Worm (Caenorhabditis elegans) whole organism, young adult: Measurements from ENCODE around the gene ilys-1.
A peak's percentile ranks its signal among the peaks of the same experiment; 100 is the strongest.

ENCODE experiments used
- B0035.1 ChIP-seq: sonication (generic microtip); optimal IDR thresholded peaks from 2 replicates; lab custom pipeline; 2016; ENCODE audit warnings: missing genetic modification characterization, mild to moderate bottlenecking, missing compliant biosample characterization, missing genotype, missing genetic modification reagents
- F10E7.11 ChIP-seq: sonication (generic microtip); optimal IDR thresholded peaks from 2 replicates; lab custom pipeline; 2017; ENCODE audit warnings: mild to moderate bottlenecking, missing genetic modification characterization, moderate library complexity, missing compliant biosample characterization
- T26A5.8 ChIP-seq: sonication (generic microtip); optimal IDR thresholded peaks from 2 replicates; lab custom pipeline; 2016; ENCODE audit warnings: missing genetic modification characterization, missing compliant biosample characterization
- Y53F4B.3 ChIP-seq: fragments of 200-800 bp; sonication (Bioruptor generic); IDR thresholded peaks from 2 replicates; pipeline ENCODE4 v1.3.6; 2022; ENCODE audit warnings: missing genetic modification reagents, missing genetic modification characterization, missing compliant biosample characterization
- ZK185.1 ChIP-seq: sonication (generic microtip); optimal IDR thresholded peaks from 2 replicates; lab custom pipeline; 2016; ENCODE audit warnings: mild to moderate bottlenecking, missing genetic modification characterization, missing compliant biosample characterization; ENCODE audit not compliant: poor library complexity, severe bottlenecking
- akir-1 ChIP-seq: fragments of 200-800 bp; sonication (Bioruptor generic); optimal IDR thresholded peaks from 2 replicates; lab custom pipeline; 2018; ENCODE audit warnings: mild to moderate bottlenecking, missing genetic modification characterization, moderate library complexity, missing compliant biosample characterization
- atf-7 ChIP-seq: sonication (generic microtip); optimal IDR thresholded peaks from 2 replicates; lab custom pipeline; 2017; ENCODE audit warnings: mild to moderate bottlenecking, missing genetic modification characterization, missing compliant biosample characterization
- attf-3 ChIP-seq: fragments of 200-800 bp; sonication (Bioruptor generic); conservative IDR thresholded peaks from 2 replicates; pipeline ENCODE4 v1.3.6; 2022; ENCODE audit warnings: missing genetic modification reagents, missing genetic modification characterization, missing compliant biosample characterization
- ceh-58 ChIP-seq: fragments of 200-800 bp; sonication (Bioruptor generic); IDR thresholded peaks from 2 replicates; pipeline ENCODE4 v1.3.6; 2022; ENCODE audit warnings: missing genetic modification characterization, missing compliant biosample characterization
- ceh-79 ChIP-seq: sonication (generic microtip); optimal IDR thresholded peaks from 2 replicates; lab custom pipeline; 2017; ENCODE audit warnings: mild to moderate bottlenecking, missing genetic modification characterization, missing compliant biosample characterization
- dpff-1 ChIP-seq: sonication (generic microtip); optimal IDR thresholded peaks from 2 replicates; lab custom pipeline; 2017; ENCODE audit warnings: mild to moderate bottlenecking, missing genetic modification characterization, missing compliant biosample characterization
- efl-1 ChIP-seq: fragments of 150-350 bp; optimal IDR thresholded peaks from 2 replicates; lab custom pipeline; 2014; ENCODE audit warnings: missing biosample characterization, missing genetic modification reagents, missing genetic modification characterization
- egl-18 ChIP-seq: fragments of 200-800 bp; sonication (Bioruptor generic); IDR thresholded peaks from 2 replicates; pipeline ENCODE4 v1.3.6; 2022; ENCODE audit warnings: missing genetic modification reagents, missing genetic modification characterization, missing compliant biosample characterization
- egrh-3 ChIP-seq: fragments of 200-800 bp; sonication (Bioruptor generic); IDR thresholded peaks from 2 replicates; pipeline ENCODE4 v1.3.6; 2022; ENCODE audit warnings: missing genetic modification reagents, missing genetic modification characterization, missing compliant biosample characterization
- hrde-1 ChIP-seq: sonication (generic microtip); optimal IDR thresholded peaks from 2 replicates; lab custom pipeline; 2016; ENCODE audit warnings: missing genetic modification characterization, mild to moderate bottlenecking, missing compliant biosample characterization, moderate library complexity, missing genotype, missing genetic modification reagents, borderline replicate concordance
- hsf-1 ChIP-seq: fragments of 200-800 bp; sonication (Bioruptor generic); IDR thresholded peaks from 2 replicates; pipeline ENCODE4 v1.3.6; 2022; ENCODE audit warnings: missing genetic modification reagents, missing genetic modification characterization, missing compliant biosample characterization
- let-607 ChIP-seq, 2 experiments: fragments of 200-800 bp in 1 of 2; sonication (Bioruptor generic) in 1 of 2; sonication (generic microtip) in 1 of 2; optimal IDR thresholded peaks; 2 replicates each; lab custom pipeline; 2016 to 2018; ENCODE audit warnings: mild to moderate bottlenecking in 2 of 2, missing compliant biosample characterization in 2 of 2, missing genetic modification characterization in 2 of 2, moderate library complexity in 2 of 2, missing genotype in 1 of 2
- lin-26 ChIP-seq: fragments of 200-800 bp; sonication (Bioruptor generic); IDR thresholded peaks from 2 replicates; pipeline ENCODE4 v1.3.6; 2022; ENCODE audit warnings: missing genetic modification reagents, missing genetic modification characterization, missing compliant biosample characterization
- lin-35 ChIP-seq, 3 experiments: fragments of 150-350 bp in 2 of 3; sonication (generic microtip) in 1 of 3; optimal IDR thresholded peaks; 2 replicates each; lab custom pipeline; 2014 to 2018; ENCODE audit warnings: missing biosample characterization in 3 of 3, missing genetic modification characterization in 3 of 3, missing genetic modification reagents in 3 of 3
- lin-40 ChIP-seq: sonication (generic microtip); optimal IDR thresholded peaks from 2 replicates; lab custom pipeline; 2016; ENCODE audit warnings: missing genetic modification characterization, mild to moderate bottlenecking, missing compliant biosample characterization, missing genotype, missing genetic modification reagents
- lsl-1 ChIP-seq: fragments of 200-800 bp; sonication (Bioruptor generic); optimal IDR thresholded peaks from 2 replicates; lab custom pipeline; 2018; ENCODE audit warnings: mild to moderate bottlenecking, missing genetic modification characterization, moderate library complexity, missing compliant biosample characterization
- madf-10 ChIP-seq: sonication (generic microtip); optimal IDR thresholded peaks from 2 replicates; lab custom pipeline; 2016; ENCODE audit warnings: mild to moderate bottlenecking, missing genetic modification characterization, missing compliant biosample characterization
- madf-6 ChIP-seq: fragments of 200-800 bp; sonication (Bioruptor generic); IDR thresholded peaks from 2 replicates; pipeline ENCODE4 v1.3.6; 2022; ENCODE audit warnings: missing genetic modification reagents, missing genetic modification characterization, missing compliant biosample characterization
- mcd-1 ChIP-seq: fragments of 200-800 bp; sonication (Bioruptor generic); IDR thresholded peaks from 2 replicates; pipeline ENCODE4 v1.3.6; 2022; ENCODE audit warnings: missing genetic modification reagents, missing genetic modification characterization, missing compliant biosample characterization
- nfya-1 ChIP-seq: sonication (generic microtip); optimal IDR thresholded peaks from 2 replicates; lab custom pipeline; 2017; ENCODE audit warnings: antibody characterized with exemption, missing compliant biosample characterization, missing genetic modification characterization, borderline replicate concordance; ENCODE audit not compliant: insufficient read depth
- nhr-90 ChIP-seq: sonication (generic microtip); optimal IDR thresholded peaks from 2 replicates; lab custom pipeline; 2016; ENCODE audit warnings: missing genotype, mild to moderate bottlenecking, missing genetic modification characterization, missing compliant biosample characterization
- snpc-4 ChIP-seq, 5 experiments: fragments of 150-350 bp in 1 of 5; sonication (generic microtip) in 4 of 5; optimal IDR thresholded peaks; 2 replicates each; lab custom pipeline; 2014 to 2018; ENCODE audit warnings: missing genetic modification characterization in 5 of 5, missing biosample characterization in 3 of 5, antibody characterized with exemption in 2 of 5, mild to moderate bottlenecking in 2 of 5, missing compliant biosample characterization in 2 of 5, missing genotype in 2 of 5, moderate library complexity in 2 of 5, missing genetic modification reagents in 1 of 5
- tbp1 ChIP-seq: fragments of 200-800 bp; sonication (Bioruptor generic); optimal IDR thresholded peaks from 2 replicates; lab custom pipeline; 2018; ENCODE audit warnings: mild to moderate bottlenecking, missing genetic modification characterization, missing compliant biosample characterization
- ztf-25 ChIP-seq: fragments of 200-800 bp; sonication (Bioruptor generic); IDR thresholded peaks from 2 replicates; pipeline ENCODE4 v1.3.6; 2022; ENCODE audit warnings: missing genetic modification reagents, missing genetic modification characterization, missing compliant biosample characterization
- ztf-26 ChIP-seq: sonication (generic microtip); optimal IDR thresholded peaks from 2 replicates; lab custom pipeline; 2017; ENCODE audit warnings: missing genetic modification characterization, missing compliant biosample characterization
- ztf-28 ChIP-seq: fragments of 200-800 bp; sonication (Bioruptor generic); IDR thresholded peaks from 2 replicates; pipeline ENCODE4 v1.3.6; 2022; ENCODE audit warnings: missing genetic modification reagents, missing genetic modification characterization, missing compliant biosample characterization
- ztf-3 ChIP-seq: fragments of 200-800 bp; sonication (Bioruptor generic); optimal IDR thresholded peaks from 2 replicates; lab custom pipeline; 2018; ENCODE audit warnings: mild to moderate bottlenecking, missing genetic modification characterization, missing compliant biosample characterization

ilys-1 gene

ce11 chrIV:2497615-2498183 is 27.5 kb downstream of the ilys-1 start, which contains the start of gene Y69A2AR.16 (continued):
- TF ChIP-seq hrde-1 (tag; lab: Kevin White, UChicago) (peak; percentile 43), ztf-25 (GFP tag; lab: Robert Waterston, UW) (no peak), madf-10 (no peak), mcd-1 (no peak), lsl-1 (GFP tag; lab: Kevin White, UChicago) (no peak), Y53F4B.3 (GFP tag; lab: Robert Waterston, UW) (no peak), B0035.1 (tag; lab: Kevin White, UChicago) (peak; percentile 28), nhr-90 (no peak), lin-26 (no peak), attf-3 (no peak), let-607 (tag; optimal IDR thresholded peaks at IDR 0.05; lab: Kevin White, UChicago) (peak in 1 of 2 experiments; percentile 26), dpff-1 (tag; lab: Kevin White, UChicago) (peak; percentile 76), egrh-3 (GFP tag; lab: Robert Waterston, UW) (no peak), akir-1 (GFP tag; lab: Kevin White, UChicago) (no peak), ztf-3 (GFP tag; lab: Kevin White, UChicago) (no peak), egl-18 (GFP tag; lab: Robert Waterston, UW) (no peak), atf-7 (tag; lab: Kevin White, UChicago) (peak; percentile 33), F10E7.11 (peak; percentile 14), lin-40 (tag; lab: Kevin White, UChicago) (peak; percentile 18), lin-35 (GFP tag; optimal IDR thresholded peaks at IDR 0.05; lab: Kevin White, UChicago) (peak in 1 of 3 experiments; percentile 12), tbp1 (GFP tag; lab: Kevin White, UChicago) (peak; percentile 12)

ce11 chrIV:2502609-2503008 is 32.4 kb downstream of the ilys-1 start:
- TF ChIP-seq hsf-1 (GFP tag; lab: Robert Waterston, UW) (peak; percentile 71), madf-6 (GFP tag; lab: Robert Waterston, UW) (peak; percentile 45; the same call in 1 of the 2 replicates)
- TF ChIP-seq, all 124 proteins: peak for 2; not testable (repeated sequence) for 122

ce11 chrIV:2507824-2508223 is 37.6 kb downstream of the ilys-1 start, which contains the start of gene Y69A2AR.22:
TSS of gene Y69A2AR.22 (minus strand) at chrIV:2507924.
- no peak for TF ChIP-seq dpff-1 (tag; lab: Kevin White, UChicago)
- TF ChIP-seq ztf-28 (GFP tag; lab: Robert Waterston, UW), result no peak
- no peak for TF ChIP-seq ceh-58 (GFP tag; lab: Robert Waterston, UW)
- TF ChIP-seq ZK185.1 (tag; lab: Kevin White, UChicago), result no peak
- TF ChIP-seq nfya-1 (tag; lab: Kevin White, UChicago), result no peak
- TF ChIP-seq snpc-4 (GFP tag; optimal IDR thresholded peaks at IDR 0.05; lab: Kevin White, UChicago), result no peak
- TF ChIP-seq snpc-4 (tag; optimal IDR thresholded peaks at IDR 0.05; lab: Kevin White, UChicago), result no peak
- TF ChIP-seq ceh-79, result no peak
- no peak for TF ChIP-seq ztf-26
- TF ChIP-seq efl-1 (GFP tag; lab: Kevin White, UChicago), result no peak
- TF ChIP-seq T26A5.8, result no peak
